Worm (Caenorhabditis elegans) whole organism, late embryonic: ENCODE measurements around the gene sahd-1.
"Not testable (repeated sequence)": the region's sequence is repeated elsewhere in the genome, so short reads cannot be mapped to it uniquely, and the experiment has no call there.

Experiments
- C08G9.2 ChIP-seq: sonication (generic microtip); optimal IDR thresholded peaks from 2 replicates; lab custom pipeline; 2016; ENCODE audit warnings: mild to moderate bottlenecking, missing genetic modification characterization, moderate library complexity, missing compliant biosample characterization
- F13H6.1 ChIP-seq: sonication (generic microtip); optimal IDR thresholded peaks from 2 replicates; lab custom pipeline; 2016; ENCODE audit warnings: missing genetic modification characterization, missing compliant biosample characterization
- T23F11.4 ChIP-seq: fragments of 200-800 bp; sonication (Bioruptor generic); optimal IDR thresholded peaks from 2 replicates; lab custom pipeline; 2018; ENCODE audit warnings: mild to moderate bottlenecking, missing genetic modification characterization, missing compliant biosample characterization
- Y22D7AL.16 ChIP-seq: sonication (generic microtip); optimal IDR thresholded peaks from 2 replicates; lab custom pipeline; 2016; ENCODE audit warnings: missing genetic modification characterization, missing compliant biosample characterization
- ahr-1 ChIP-seq: sonication (generic microtip); optimal IDR thresholded peaks from 2 replicates; lab custom pipeline; 2016; ENCODE audit warnings: missing genetic modification characterization, missing compliant biosample characterization
- ceh-14 ChIP-seq: sonication (generic microtip); optimal IDR thresholded peaks from 2 replicates; lab custom pipeline; 2016; ENCODE audit warnings: missing genotype, missing genetic modification characterization, missing compliant biosample characterization
- ceh-18 ChIP-seq: sonication (generic microtip); optimal IDR thresholded peaks from 2 replicates; lab custom pipeline; 2016; ENCODE audit warnings: missing genetic modification characterization, missing compliant biosample characterization
- ceh-2 ChIP-seq: sonication (generic microtip); optimal IDR thresholded peaks from 2 replicates; lab custom pipeline; 2016; ENCODE audit warnings: missing genotype, missing genetic modification characterization, missing compliant biosample characterization
- ceh-30 ChIP-seq: fragments of 150-350 bp; optimal IDR thresholded peaks from 2 replicates; lab custom pipeline; 2014; ENCODE audit warnings: missing biosample characterization, missing genetic modification characterization
- dmd-4 ChIP-seq: sonication (generic microtip); optimal IDR thresholded peaks from 2 replicates; lab custom pipeline; 2016; ENCODE audit warnings: borderline replicate concordance, missing genetic modification characterization, missing compliant biosample characterization
- dve-1 ChIP-seq: sonication (generic microtip); optimal IDR thresholded peaks from 2 replicates; lab custom pipeline; 2017; ENCODE audit warnings: antibody characterized with exemption, mild to moderate bottlenecking, missing genetic modification characterization, missing compliant biosample characterization
- elt-2 ChIP-seq: sonication (generic microtip); optimal IDR thresholded peaks from 2 replicates; lab custom pipeline; 2016; ENCODE audit warnings: missing genetic modification reagents, missing genetic modification characterization, missing compliant biosample characterization
- ets-4 ChIP-seq: sonication (generic microtip); optimal IDR thresholded peaks from 2 replicates; lab custom pipeline; 2016; ENCODE audit warnings: missing genetic modification characterization, missing compliant biosample characterization
- eyg-1 ChIP-seq: sonication (generic microtip); optimal IDR thresholded peaks from 2 replicates; lab custom pipeline; 2016; ENCODE audit warnings: missing genotype, missing genetic modification characterization, missing compliant biosample characterization
- fax-1 ChIP-seq: sonication (generic microtip); optimal IDR thresholded peaks from 2 replicates; lab custom pipeline; 2016; ENCODE audit warnings: missing genotype, missing genetic modification characterization, missing compliant biosample characterization
- fkh-10 ChIP-seq: fragments of 150-350 bp; optimal IDR thresholded peaks from 2 replicates; lab custom pipeline; 2014; ENCODE audit warnings: missing biosample characterization, missing genetic modification reagents, missing genetic modification characterization
- gmeb-2 ChIP-seq: sonication (generic microtip); optimal IDR thresholded peaks from 2 replicates; lab custom pipeline; 2016; ENCODE audit warnings: missing genetic modification characterization, inconsistent platforms, missing compliant biosample characterization
- hlh-15 ChIP-seq: sonication (generic microtip); optimal IDR thresholded peaks from 2 replicates; lab custom pipeline; 2016; ENCODE audit warnings: missing genetic modification characterization, missing compliant biosample characterization
- hlh-30 ChIP-seq: sonication (generic microtip); optimal IDR thresholded peaks from 2 replicates; lab custom pipeline; 2017; ENCODE audit warnings: antibody characterized with exemption, missing genetic modification characterization, missing compliant biosample characterization; ENCODE audit not compliant: insufficient read depth
- hlh-8 ChIP-seq: sonication (generic microtip); optimal IDR thresholded peaks from 2 replicates; lab custom pipeline; 2016; ENCODE audit warnings: missing genotype, missing genetic modification characterization, missing compliant biosample characterization
- lim-6 ChIP-seq: sonication (generic microtip); optimal IDR thresholded peaks from 2 replicates; lab custom pipeline; 2016; ENCODE audit warnings: missing genetic modification characterization, missing compliant biosample characterization
- madf-2 ChIP-seq: sonication (generic microtip); optimal IDR thresholded peaks from 2 replicates; lab custom pipeline; 2017; ENCODE audit warnings: missing genetic modification characterization, missing compliant biosample characterization
- nfya-1 ChIP-seq: sonication (generic microtip); optimal IDR thresholded peaks from 2 replicates; lab custom pipeline; 2017; ENCODE audit warnings: missing genetic modification characterization, mild to moderate bottlenecking, missing compliant biosample characterization, antibody characterized with exemption, moderate library complexity
- nhr-232 ChIP-seq: sonication (generic microtip); optimal IDR thresholded peaks from 2 replicates; lab custom pipeline; 2016; ENCODE audit warnings: missing genetic modification characterization, missing compliant biosample characterization
- npax-4 ChIP-seq: sonication (generic microtip); optimal IDR thresholded peaks from 2 replicates; lab custom pipeline; 2016; ENCODE audit warnings: missing genetic modification characterization, missing compliant biosample characterization
- odd-2 ChIP-seq: sonication (generic microtip); optimal IDR thresholded peaks from 2 replicates; lab custom pipeline; 2017; ENCODE audit warnings: antibody characterized with exemption, mild to moderate bottlenecking, missing genetic modification characterization, missing compliant biosample characterization
- pha-4 ChIP-seq: fragments of 150-350 bp; optimal IDR thresholded peaks from 2 replicates; lab custom pipeline; 2018; ENCODE audit warnings: missing biosample characterization, missing genetic modification reagents, missing genetic modification characterization
- ref-2 ChIP-seq: sonication (generic microtip); optimal IDR thresholded peaks from 2 replicates; lab custom pipeline; 2016; ENCODE audit warnings: missing genetic modification characterization, missing compliant biosample characterization
- rnt-1 ChIP-seq: sonication (generic microtip); optimal IDR thresholded peaks from 2 replicates; lab custom pipeline; 2016; ENCODE audit warnings: missing genetic modification characterization, missing compliant biosample characterization
- sdc-2 ChIP-seq: sonication (generic microtip); optimal IDR thresholded peaks from 2 replicates; lab custom pipeline; 2016; ENCODE audit warnings: missing genotype, missing genetic modification characterization, missing compliant biosample characterization
- syd-9 ChIP-seq: sonication (generic microtip); optimal IDR thresholded peaks from 2 replicates; lab custom pipeline; 2016; ENCODE audit warnings: mild to moderate bottlenecking, missing genetic modification characterization, moderate library complexity, missing compliant biosample characterization
- tbx-2 ChIP-seq: sonication (generic microtip); optimal IDR thresholded peaks from 2 replicates; lab custom pipeline; 2016; ENCODE audit warnings: missing genetic modification characterization, missing compliant biosample characterization
- tbx-7 ChIP-seq: sonication (generic microtip); optimal IDR thresholded peaks from 2 replicates; lab custom pipeline; 2016; ENCODE audit warnings: missing genotype, missing genetic modification characterization, missing compliant biosample characterization
- ttx-3 ChIP-seq: sonication (generic microtip); optimal IDR thresholded peaks from 2 replicates; lab custom pipeline; 2016; ENCODE audit warnings: missing genetic modification reagents, missing genetic modification characterization, missing compliant biosample characterization
- unc-42 ChIP-seq: sonication (generic microtip); optimal IDR thresholded peaks from 2 replicates; lab custom pipeline; 2016; ENCODE audit warnings: missing genotype, missing genetic modification characterization, missing compliant biosample characterization
- unc-55 ChIP-seq: sonication (generic microtip); optimal IDR thresholded peaks from 2 replicates; lab custom pipeline; 2017; ENCODE audit warnings: missing biosample characterization, missing genetic modification reagents, missing genetic modification characterization
- zip-5 ChIP-seq: sonication (generic microtip); optimal IDR thresholded peaks from 2 replicates; lab custom pipeline; 2016; ENCODE audit warnings: missing genetic modification characterization, missing compliant biosample characterization
- ztf-16 ChIP-seq: sonication (generic microtip); optimal IDR thresholded peaks from 2 replicates; lab custom pipeline; 2017; ENCODE audit warnings: missing genetic modification characterization, missing compliant biosample characterization

Gene sahd-1

ce11 chrII:5543476-5544144, 28.9 kb upstream of the sahd-1 start (continued):
- TF ChIP-seq elt-2 (tag; lab: Kevin White, UChicago) (peak; percentile 97), ahr-1 (peak; percentile 3), unc-42 (tag; lab: Kevin White, UChicago) (peak; percentile 98), eyg-1 (tag; lab: Kevin White, UChicago) (peak; percentile 51), tbx-2 (peak; percentile 95), hlh-8 (peak; percentile 72), fax-1 (tag; lab: Kevin White, UChicago) (peak; percentile 68), T23F11.4 (peak; percentile 69), C08G9.2 (tag; lab: Kevin White, UChicago) (peak; percentile 49), ets-4 (tag; lab: Kevin White, UChicago) (peak; percentile 63), hlh-15 (tag; lab: Kevin White, UChicago) (peak; percentile 39), ceh-14 (tag; lab: Kevin White, UChicago) (peak; percentile 90), ceh-18 (tag; lab: Kevin White, UChicago) (peak; percentile 95), fkh-10 (GFP tag; lab: Kevin White, UChicago) (peak; percentile 84), tbx-7 (peak; percentile 29), madf-2 (tag; lab: Kevin White, UChicago) (peak; percentile 68), zip-5 (peak; percentile 31), ttx-3 (tag; lab: Kevin White, UChicago) (peak; percentile 66), ceh-30 (peak; percentile 29), unc-55 (GFP tag; lab: Kevin White, UChicago) (peak; percentile 48), Y22D7AL.16 (tag; lab: Kevin White, UChicago) (peak; percentile 58)

ce11 chrII:5541685-5542084, 26.9 kb upstream of the sahd-1 start, which contains the start of gene C17C3.24:
Gene C17C3.24 (minus strand): TSS chrII:5541785.
- TF ChIP-seq ztf-16 (tag; lab: Kevin White, UChicago) (no peak), nfya-1 (tag; lab: Kevin White, UChicago) (no peak), pha-4 (tag; lab: Kevin White, UChicago) (no peak), eyg-1 (tag; lab: Kevin White, UChicago) (no peak), lim-6 (no peak), sdc-2 (tag; lab: Kevin White, UChicago) (no peak), tbx-7 (no peak), ceh-30 (no peak)

- not testable (repeated sequence) for TF ChIP-seq ceh-14, odd-2, hlh-15 (tag; lab: Kevin White, UChicago)
- TF ChIP-seq, all 69 proteins: peak for 0; not testable (repeated sequence) for 69
Observed at ce11 chrII:5540113-5540512, 25.4 kb upstream of the sahd-1 start, which contains the start of gene hlh-27. Gene hlh-27 (minus strand): TSS chrII:5540213.

- TF ChIP-seq ceh-2 (tag; lab: Kevin White, UChicago) (no peak), syd-9 (tag; lab: Kevin White, UChicago) (no peak), F13H6.1 (no peak), dve-1 (tag; lab: Kevin White, UChicago) (no peak), T23F11.4 (no peak), madf-2 (tag; lab: Kevin White, UChicago) (no peak), gmeb-2 (no peak), hlh-30 (tag; lab: Kevin White, UChicago) (no peak), nhr-232 (no peak), dmd-4 (tag; lab: Kevin White, UChicago) (no peak), ref-2 (tag; lab: Kevin White, UChicago) (no peak), rnt-1 (tag; lab: Kevin White, UChicago) (no peak), npax-4 (tag; lab: Kevin White, UChicago) (no peak), C08G9.2 (tag; lab: Kevin White, UChicago) (no peak)
Observed at ce11 chrII:5537524-5537923, 22.8 kb upstream of the sahd-1 start, which contains the start of gene C17C3.11. Gene C17C3.11 (plus strand): TSS chrII:5537824.
